Worm (Caenorhabditis elegans) whole organism, L4 larva: Measurements from ENCODE around the gene W02G9.4.

ENCODE experiments used
- T26A8.4 ChIP-seq: fragments of 200-800 bp; sonication (Bioruptor generic); IDR thresholded peaks from 2 replicates; pipeline ENCODE4 v1.3.6; 2022; ENCODE audit warnings: missing genetic modification characterization, missing compliant biosample characterization
- Y105C5A.15 ChIP-seq: fragments of 200-800 bp; sonication (Bioruptor generic); IDR thresholded peaks from 2 replicates; pipeline ENCODE4 v1.3.6; 2022; ENCODE audit warnings: missing genetic modification characterization, missing compliant biosample characterization
- aha-1 ChIP-seq: fragments of 150-350 bp; peaks from one replicate; lab custom pipeline; 2014; ENCODE audit warnings: missing biosample characterization, missing genetic modification characterization
- aly-2 ChIP-seq: sonication (generic microtip); optimal IDR thresholded peaks from 2 replicates; lab custom pipeline; 2018; ENCODE audit warnings: missing biosample characterization, missing genetic modification characterization
- ama-1 ChIP-seq: fragments of 150-350 bp; optimal IDR thresholded peaks from 2 replicates; lab custom pipeline; 2014; ENCODE audit warnings: inconsistent platforms, mixed read lengths
- ceh-20 ChIP-seq: fragments of 200-800 bp; sonication (Bioruptor generic); IDR thresholded peaks from 2 replicates; pipeline ENCODE4 v1.3.6; 2022; ENCODE audit warnings: missing genetic modification reagents, missing genetic modification characterization, missing compliant biosample characterization
- ceh-32 ChIP-seq: sonication (generic microtip); optimal IDR thresholded peaks from 2 replicates; lab custom pipeline; 2016; ENCODE audit warnings: mild to moderate bottlenecking, missing genetic modification characterization, missing compliant biosample characterization; ENCODE audit not compliant: poor library complexity
- ceh-62 ChIP-seq: sonication (generic microtip); optimal IDR thresholded peaks from 2 replicates; lab custom pipeline; 2017; ENCODE audit warnings: missing biosample characterization, missing genetic modification characterization
- daf-12 ChIP-seq: fragments of 150-350 bp; optimal IDR thresholded peaks from 2 replicates; lab custom pipeline; 2014; ENCODE audit warnings: missing biosample characterization, missing genetic modification reagents, missing genetic modification characterization
- dmd-6 ChIP-seq: fragments of 200-800 bp; sonication (Bioruptor generic); IDR thresholded peaks from 2 replicates; pipeline ENCODE4 v1.3.6; 2022; ENCODE audit warnings: missing genetic modification reagents, missing genetic modification characterization, missing compliant biosample characterization
- dmd-8 ChIP-seq: fragments of 200-800 bp; sonication (Bioruptor generic); IDR thresholded peaks from 2 replicates; pipeline ENCODE4 v1.3.6; 2022; ENCODE audit warnings: missing genetic modification characterization, missing compliant biosample characterization
- dpl-1 ChIP-seq: fragments of 150-350 bp; optimal IDR thresholded peaks from 2 replicates; lab custom pipeline; 2014; ENCODE audit warnings: missing biosample characterization, missing genetic modification reagents, missing genetic modification characterization
- egl-43 ChIP-seq: fragments of 200-800 bp; sonication (Bioruptor generic); IDR thresholded peaks from 2 replicates; pipeline ENCODE4 v1.3.6; 2022; ENCODE audit warnings: missing genetic modification reagents, missing genetic modification characterization, missing compliant biosample characterization
- gei-8 ChIP-seq: fragments of 200-800 bp; sonication (Bioruptor generic); optimal IDR thresholded peaks from 2 replicates; lab custom pipeline; 2018; ENCODE audit warnings: mild to moderate bottlenecking, missing genetic modification characterization, missing compliant biosample characterization
- hlh-11 ChIP-seq: fragments of 200-800 bp; sonication (Bioruptor generic); optimal IDR thresholded peaks from 2 replicates; lab custom pipeline; 2018; ENCODE audit warnings: mild to moderate bottlenecking, missing genetic modification characterization, missing compliant biosample characterization
- lin-38 ChIP-seq: fragments of 200-800 bp; sonication (Bioruptor generic); IDR thresholded peaks from 2 replicates; pipeline ENCODE4 v1.3.6; 2022; ENCODE audit warnings: missing genetic modification reagents, missing genetic modification characterization, missing compliant biosample characterization
- mdl-1 ChIP-seq, 2 experiments: fragments of 150-350 bp in 1 of 2; sonication (generic microtip) in 1 of 2; optimal IDR thresholded peaks; 2 replicates each; lab custom pipeline; 2014 to 2017; ENCODE audit warnings: missing biosample characterization in 2 of 2, missing genetic modification characterization in 2 of 2
- mdt-29 ChIP-seq: fragments of 200-800 bp; sonication (Bioruptor generic); IDR thresholded peaks from 2 replicates; pipeline ENCODE4 v1.3.6; 2022; ENCODE audit warnings: missing genetic modification reagents, missing genetic modification characterization, missing compliant biosample characterization
- nhr-111 ChIP-seq: fragments of 200-800 bp; sonication (Bioruptor generic); optimal IDR thresholded peaks from 2 replicates; lab custom pipeline; 2018; ENCODE audit warnings: mild to moderate bottlenecking, missing genetic modification characterization, missing compliant biosample characterization
- nhr-77 ChIP-seq: fragments of 150-350 bp; optimal IDR thresholded peaks from 2 replicates; lab custom pipeline; 2014; ENCODE audit warnings: missing biosample characterization, missing genetic modification characterization
- pqm-1 ChIP-seq: sonication (generic microtip); optimal IDR thresholded peaks from 2 replicates; lab custom pipeline; 2017; ENCODE audit warnings: missing biosample characterization, missing genetic modification characterization
- saeg-2 ChIP-seq: fragments of 200-800 bp; sonication (Bioruptor generic); IDR thresholded peaks from 2 replicates; pipeline ENCODE4 v1.3.6; 2022; ENCODE audit warnings: missing genetic modification reagents, missing genetic modification characterization, missing compliant biosample characterization
- set-16 ChIP-seq: fragments of 200-800 bp; sonication (Bioruptor generic); IDR thresholded peaks from 2 replicates; pipeline ENCODE4 v1.3.6; 2022; ENCODE audit warnings: missing genetic modification reagents, missing genetic modification characterization, missing compliant biosample characterization
- snpc-4 ChIP-seq: fragments of 150-350 bp; optimal IDR thresholded peaks from 2 replicates; lab custom pipeline; 2014; ENCODE audit warnings: missing biosample characterization, missing genetic modification characterization
- tag-97 ChIP-seq: fragments of 200-800 bp; sonication (Bioruptor generic); IDR thresholded peaks from 2 replicates; pipeline ENCODE4 v1.3.6; 2022; ENCODE audit warnings: missing genetic modification characterization, missing compliant biosample characterization
- unc-62 ChIP-seq, 3 experiments: fragments of 150-350 bp in 1 of 3; sonication (generic microtip); optimal IDR thresholded peaks in 2 of 3; peaks in 1 of 3; 1 replicate in 1 of 3; 2 replicates in 2 of 3; lab custom pipeline; 2014 to 2017; ENCODE audit warnings: missing biosample characterization in 3 of 3, missing genetic modification characterization in 3 of 3, missing genetic modification reagents in 3 of 3, missing genotype in 1 of 3
- zfp-2 ChIP-seq: sonication (generic microtip); optimal IDR thresholded peaks from 2 replicates; lab custom pipeline; 2016; ENCODE audit warnings: mild to moderate bottlenecking, missing genetic modification characterization, missing compliant biosample characterization
- zfp-3 ChIP-seq: fragments of 200-800 bp; sonication (Bioruptor generic); conservative IDR thresholded peaks from 2 replicates; pipeline ENCODE4 v1.3.6; 2022; ENCODE audit warnings: missing genetic modification reagents, missing genetic modification characterization, missing compliant biosample characterization
- zip-11 ChIP-seq: fragments of 200-800 bp; sonication (Bioruptor generic); IDR thresholded peaks from 2 replicates; pipeline ENCODE4 v1.3.6; 2022; ENCODE audit warnings: missing genetic modification characterization, missing compliant biosample characterization

W02G9.4 gene

DNA sequence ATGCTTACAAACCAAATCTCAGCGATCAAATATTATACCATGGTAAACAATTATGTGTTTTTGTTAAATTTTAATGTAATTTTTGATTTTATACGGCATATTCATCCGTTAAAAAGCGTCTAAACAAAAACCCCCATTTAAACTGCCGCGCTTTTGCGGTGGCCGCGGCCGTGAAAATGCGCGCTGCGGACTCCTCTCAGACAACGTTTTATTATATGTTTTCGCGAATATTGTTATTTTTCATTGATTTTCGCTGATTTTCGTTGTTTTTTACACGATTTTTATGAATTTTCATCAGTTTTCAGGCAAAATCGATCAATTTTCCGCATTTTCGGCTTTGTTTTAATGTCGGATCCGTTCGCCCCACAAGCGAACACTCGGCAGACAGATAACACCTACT, 28.2 kb upstream of the W02G9.4 start, which contains the start of gene W02H5.19 (continued):
- TF ChIP-seq dpl-1 (peak; percentile 98), ceh-20 (GFP tag; lab: Robert Waterston, UW) (0 out of 2 replicates have a peak, but pooled peaks have one; percentile 32), ceh-32 (tag; lab: Kevin White, UChicago) (no peak), ama-1 (no peak), dmd-8 (GFP tag; lab: Robert Waterston, UW) (no peak), tag-97 (GFP tag; lab: Robert Waterston, UW) (0 out of 2 replicates have a peak, but pooled peaks have one; percentile 56), zfp-2 (tag; lab: Kevin White, UChicago) (no peak), gei-8 (GFP tag; lab: Kevin White, UChicago) (no peak)
- TF ChIP-seq, all 104 proteins: peak for 37

DNA sequence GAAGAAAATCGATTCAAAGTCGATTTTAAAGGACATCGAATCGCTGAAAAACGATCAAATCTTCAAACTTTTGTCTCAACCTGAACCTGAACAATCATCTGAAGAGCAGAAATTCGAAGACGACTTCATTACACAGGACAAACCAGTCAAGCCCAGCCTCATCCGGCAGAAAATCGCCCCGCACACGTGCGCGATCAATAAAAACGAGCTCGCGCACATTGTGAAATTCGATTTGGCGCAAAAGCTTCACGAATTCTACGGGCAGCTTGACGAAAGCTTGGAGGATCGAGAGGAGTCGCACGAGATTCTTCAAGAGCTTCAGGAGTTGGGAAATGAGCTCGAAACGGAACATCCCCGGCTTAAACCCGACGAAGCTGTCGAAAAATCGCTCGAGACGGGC, 27.7 kb upstream of the W02G9.4 start, which contains the start of gene W02H5.2:
Gene W02H5.2, plus strand, starts transcription at position 301 of the 400 bp plus-strand sequence.
- no peak for TF ChIP-seq nhr-77 (tag; lab: Kevin White, UChicago)
- no peak for TF ChIP-seq ceh-62
- no peak for TF ChIP-seq nhr-111 (GFP tag; lab: Kevin White, UChicago)
- no peak for TF ChIP-seq aly-2 (tag; lab: Kevin White, UChicago)
- no peak for TF ChIP-seq zip-11 (GFP tag; lab: Robert Waterston, UW)
- no peak for TF ChIP-seq zfp-3 (GFP tag; lab: Robert Waterston, UW)
- TF ChIP-seq unc-62 (GFP tag; optimal IDR thresholded peaks at IDR 0.05 in 1 of 2; lab: Kevin White, UChicago), result peak in 1 of 2 experiments; percentile 10
- TF ChIP-seq unc-62 (tag; optimal IDR thresholded peaks at IDR 0.05; lab: Kevin White, UChicago), result no peak
- no peak for TF ChIP-seq gei-8 (GFP tag; lab: Kevin White, UChicago)

DNA sequence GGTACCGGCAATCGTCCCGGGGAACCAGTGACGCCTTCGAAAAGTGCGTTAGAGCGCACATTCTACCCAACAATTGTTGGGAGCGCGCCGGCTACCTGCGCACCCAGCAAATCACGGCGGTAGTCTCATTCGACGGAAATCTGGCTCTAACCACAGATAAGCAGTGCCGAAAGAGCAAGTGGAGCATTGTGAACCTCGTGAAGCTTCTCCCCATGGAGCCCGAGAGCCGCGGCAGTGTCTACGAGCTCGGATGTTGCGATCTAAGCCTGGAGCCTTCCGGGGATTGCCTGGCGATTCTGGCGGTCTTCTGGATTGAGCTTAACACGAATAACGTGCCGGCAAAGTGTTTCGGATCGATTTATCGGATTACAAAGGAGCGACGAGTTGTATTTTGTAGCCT, 27.2 kb upstream of the W02G9.4 start:
- TF ChIP-seq lin-38 (peak; percentile 24; the same call in 1 of the 2 replicates), set-16 (GFP tag; lab: Robert Waterston, UW) (peak; percentile 69), mdl-1 (tag; optimal IDR thresholded peaks at IDR 0.05; lab: Kevin White, UChicago) (no peak)

DNA sequence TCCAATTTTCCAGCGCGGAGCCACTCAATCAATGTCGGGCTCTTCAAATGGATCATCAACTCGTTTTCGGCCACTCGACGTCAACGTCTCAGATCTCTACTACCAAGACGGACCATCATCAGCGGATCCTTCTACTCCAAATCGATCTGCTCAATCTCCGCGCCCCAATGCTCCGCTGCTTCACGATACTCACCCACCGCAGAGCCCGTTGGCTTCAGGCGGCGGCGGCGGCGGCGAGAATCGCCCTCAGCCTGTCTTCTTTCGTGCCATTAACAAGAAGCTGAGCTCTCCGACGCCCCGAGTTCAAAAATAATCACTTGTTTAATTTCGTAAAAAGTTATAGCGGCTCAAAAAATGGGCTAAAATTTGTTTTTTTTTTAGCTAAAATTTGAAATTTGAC, 20.6 kb upstream of the W02G9.4 start:
- TF ChIP-seq egl-43 (GFP tag; lab: Robert Waterston, UW), result 0 out of 2 replicates have a peak, but pooled peaks have one; percentile 31
- no peak for TF ChIP-seq ceh-32 (tag; lab: Kevin White, UChicago)
- TF ChIP-seq snpc-4 (tag; lab: Kevin White, UChicago), result no peak
- TF ChIP-seq dmd-6 (GFP tag; lab: Robert Waterston, UW), result no peak
- peak; percentile 87 for TF ChIP-seq set-16 (GFP tag; lab: Robert Waterston, UW)

DNA sequence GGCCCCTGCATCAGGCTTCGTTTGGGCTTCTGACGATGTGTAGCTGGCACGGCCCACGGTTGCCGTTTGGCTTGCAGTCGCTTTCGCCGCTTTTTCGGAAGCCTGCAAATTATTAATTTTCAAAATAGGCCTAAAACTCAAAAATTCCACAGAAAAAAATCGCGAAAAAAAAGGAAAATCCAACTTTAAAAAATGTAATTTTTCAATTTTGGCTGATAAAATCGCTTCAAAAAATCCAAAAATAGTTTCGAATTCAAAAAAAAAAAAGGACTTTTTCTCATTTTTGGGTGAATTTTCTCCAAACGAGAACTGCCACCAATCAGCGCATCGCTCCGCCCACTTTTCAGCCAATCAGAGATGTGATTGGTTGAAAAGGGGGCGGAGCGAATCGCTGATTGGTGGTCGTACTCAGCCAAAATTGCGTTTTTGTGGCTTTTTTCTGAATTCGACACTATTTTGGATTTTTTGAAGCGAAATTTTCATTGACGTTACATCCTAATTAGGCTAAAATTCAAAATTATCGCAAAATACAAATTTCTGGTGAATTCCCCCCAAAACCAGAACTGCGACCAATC, 19.4 kb upstream of the W02G9.4 start:
- TF ChIP-seq T26A8.4 (GFP tag; lab: Robert Waterston, UW) (no peak), mdt-29 (GFP tag; lab: Robert Waterston, UW) (no peak), aha-1 (tag; lab: Kevin White, UChicago) (peak; percentile 93), lin-38 (peak; percentile 28; the same call in 1 of the 2 replicates)

DNA sequence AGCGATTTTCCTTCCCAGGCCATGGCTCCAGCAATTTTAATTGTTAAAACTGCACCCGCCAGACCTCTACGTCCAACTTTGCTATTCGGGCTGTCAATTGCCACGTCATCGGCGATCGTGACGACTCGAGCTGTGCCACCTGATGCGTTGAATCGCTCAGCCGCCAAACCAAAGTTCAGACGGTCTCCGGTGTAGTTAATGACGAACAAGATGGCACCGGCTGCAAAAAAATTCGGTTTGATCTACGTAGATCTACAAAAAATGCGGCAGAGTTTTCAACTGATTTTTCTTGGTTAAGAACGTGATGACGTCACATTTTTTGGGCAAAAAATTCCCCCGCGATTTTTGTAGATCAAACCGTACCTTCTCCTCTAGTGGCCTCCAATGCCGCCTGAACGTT, 15.7 kb upstream of the W02G9.4 start:
- TF ChIP-seq ama-1 (no peak), daf-12 (tag; lab: Kevin White, UChicago) (no peak), aha-1 (tag; lab: Kevin White, UChicago) (peak; percentile 98), Y105C5A.15 (no peak), hlh-11 (no peak), pqm-1 (tag; lab: Kevin White, UChicago) (no peak), ceh-32 (tag; lab: Kevin White, UChicago) (no peak), saeg-2 (GFP tag; lab: Robert Waterston, UW) (no peak)
- TF ChIP-seq, all 104 proteins: peak for 1
